Fruit fly (Drosophila melanogaster) whole organism, prepupa: Measurements from ENCODE around the gene D12.

Source experiments
- CG10631 ChIP-seq: fragments of 200-800 bp; sonication (Bioruptor generic); optimal IDR thresholded peaks from 2 replicates; lab custom pipeline; 2016; ENCODE audit warnings: missing biosample characterization, missing genetic modification characterization
- CG11902 ChIP-seq: fragments of 200-800 bp; sonication (Bioruptor generic); optimal IDR thresholded peaks from 3 replicates; lab custom pipeline; 2016; ENCODE audit warnings: missing biosample characterization, missing genetic modification characterization
- CG15336 ChIP-seq: fragments of 200-800 bp; sonication (Bioruptor generic); IDR thresholded peaks from 2 replicates; pipeline ENCODE4 v1.3.6; 2022; ENCODE audit warnings: missing biosample characterization, missing genetic modification characterization
- CG1621 ChIP-seq: fragments of 200-800 bp; sonication (Bioruptor generic); optimal IDR thresholded peaks from 3 replicates; lab custom pipeline; 2018; ENCODE audit warnings: missing biosample characterization, mild to moderate bottlenecking, missing genetic modification characterization
- CG16779 ChIP-seq: fragments of 200-800 bp; sonication (Bioruptor generic); optimal IDR thresholded peaks from 3 replicates; lab custom pipeline; 2017; ENCODE audit warnings: missing biosample characterization, mild to moderate bottlenecking, missing genetic modification characterization
- CG3032 ChIP-seq: fragments of 200-800 bp; optimal IDR thresholded peaks from 2 replicates; lab custom pipeline; 2019; ENCODE audit warnings: missing biosample characterization, mild to moderate bottlenecking, missing genetic modification characterization, moderate library complexity
- CG31627 ChIP-seq: fragments of 200-800 bp; sonication (Bioruptor generic); optimal IDR thresholded peaks from 3 replicates; lab custom pipeline; 2016; ENCODE audit warnings: missing biosample characterization, missing genetic modification characterization
- CG32006 ChIP-seq: fragments of 200-800 bp; sonication (Bioruptor generic); optimal IDR thresholded peaks from 3 replicates; lab custom pipeline; 2017; ENCODE audit warnings: missing biosample characterization, mild to moderate bottlenecking, missing genetic modification characterization
- CG34406 ChIP-seq: fragments of 200-800 bp; sonication (Bioruptor generic); optimal IDR thresholded peaks from 3 replicates; lab custom pipeline; 2016; ENCODE audit warnings: missing biosample characterization, missing genetic modification characterization
- CG4318 ChIP-seq: fragments of 200-800 bp; sonication (Bioruptor generic); optimal IDR thresholded peaks from 3 replicates; lab custom pipeline; 2017; ENCODE audit warnings: missing biosample characterization, mild to moderate bottlenecking, missing genetic modification characterization
- CG6163 ChIP-seq: fragments of 200-800 bp; sonication (Bioruptor generic); IDR thresholded peaks from 3 replicates; pipeline ENCODE4 v1.3.6; 2022; ENCODE audit warnings: missing biosample characterization, missing genetic modification characterization
- CG6792 ChIP-seq: fragments of 200-800 bp; sonication (Bioruptor generic); optimal IDR thresholded peaks from 3 replicates; lab custom pipeline; 2016; ENCODE audit warnings: missing biosample characterization, missing genetic modification characterization
- CG6808 ChIP-seq: fragments of 200-800 bp; sonication (Bioruptor generic); optimal IDR thresholded peaks from 3 replicates; lab custom pipeline; 2017; ENCODE audit warnings: missing biosample characterization, missing genetic modification characterization, mild to moderate bottlenecking, moderate library complexity, missing genetic modification reagents
- CG7368 ChIP-seq: fragments of 200-800 bp; sonication (Bioruptor generic); optimal IDR thresholded peaks from 3 replicates; lab custom pipeline; 2016; ENCODE audit warnings: missing biosample characterization, missing genetic modification characterization
- CG8319 ChIP-seq: fragments of 200-800 bp; sonication (Bioruptor generic); optimal IDR thresholded peaks from 3 replicates; lab custom pipeline; 2016; ENCODE audit warnings: missing biosample characterization, missing genetic modification characterization
- CG8632 ChIP-seq: fragments of 200-800 bp; sonication (Bioruptor generic); optimal IDR thresholded peaks from 3 replicates; lab custom pipeline; 2016; ENCODE audit warnings: missing biosample characterization, missing genetic modification characterization
- CG9139 ChIP-seq: fragments of 200-800 bp; sonication (Bioruptor generic); optimal IDR thresholded peaks from 3 replicates; lab custom pipeline; 2017; ENCODE audit warnings: missing biosample characterization, mild to moderate bottlenecking, missing genetic modification characterization
- Eip93F ChIP-seq: fragments of 200-800 bp; sonication (Bioruptor generic); optimal IDR thresholded peaks from 2 replicates; lab custom pipeline; 2016; ENCODE audit warnings: missing biosample characterization, mild to moderate bottlenecking, missing genetic modification characterization
- Ets21C ChIP-seq: fragments of 200-800 bp; sonication (Bioruptor generic); optimal IDR thresholded peaks from 3 replicates; lab custom pipeline; 2016; ENCODE audit warnings: missing biosample characterization, missing genetic modification characterization
- Gug ChIP-seq: fragments of 200-800 bp; sonication (Bioruptor generic); IDR thresholded peaks from 2 replicates; pipeline ENCODE4 v1.3.6; 2022; ENCODE audit warnings: missing biosample characterization, missing genetic modification characterization
- Hr39 ChIP-seq: fragments of 200-800 bp; sonication (Bioruptor generic); optimal IDR thresholded peaks from 2 replicates; lab custom pipeline; 2016; ENCODE audit warnings: missing biosample characterization, missing genetic modification characterization
- Hr4 ChIP-seq: fragments of 200-800 bp; sonication (Bioruptor generic); optimal IDR thresholded peaks from 3 replicates; lab custom pipeline; 2016; ENCODE audit warnings: missing biosample characterization, missing genetic modification characterization
- OdsH ChIP-seq: fragments of 200-800 bp; sonication (Bioruptor generic); optimal IDR thresholded peaks from 3 replicates; lab custom pipeline; 2016; ENCODE audit warnings: missing biosample characterization, missing genetic modification characterization
- Smox ChIP-seq: fragments of 200-800 bp; sonication (Bioruptor generic); optimal IDR thresholded peaks from 3 replicates; lab custom pipeline; 2016; ENCODE audit warnings: missing biosample characterization, missing genetic modification characterization
- Sox102F ChIP-seq: fragments of 200-800 bp; sonication (Bioruptor generic); optimal IDR thresholded peaks from 2 replicates; lab custom pipeline; 2016; ENCODE audit warnings: missing biosample characterization, mild to moderate bottlenecking, missing genetic modification characterization
- Sox14 ChIP-seq: fragments of 200-800 bp; sonication (Bioruptor generic); optimal IDR thresholded peaks from 3 replicates; lab custom pipeline; 2016; ENCODE audit warnings: missing biosample characterization, missing genetic modification characterization
- Sox15 ChIP-seq: fragments of 200-800 bp; sonication (Bioruptor generic); optimal IDR thresholded peaks from 3 replicates; lab custom pipeline; 2016; ENCODE audit warnings: missing biosample characterization, missing genetic modification characterization
- achi ChIP-seq: fragments of 200-800 bp; sonication (Bioruptor generic); optimal IDR thresholded peaks from 3 replicates; lab custom pipeline; 2016; ENCODE audit warnings: missing biosample characterization, missing genetic modification characterization
- acj6 ChIP-seq: fragments of 200-800 bp; sonication (Bioruptor generic); optimal IDR thresholded peaks from 3 replicates; lab custom pipeline; 2016; ENCODE audit warnings: missing biosample characterization, missing genetic modification characterization
- cyc ChIP-seq: fragments of 200-800 bp; sonication (Bioruptor generic); optimal IDR thresholded peaks from 3 replicates; lab custom pipeline; 2016; ENCODE audit warnings: missing biosample characterization, missing genetic modification characterization
- dac ChIP-seq: fragments of 200-800 bp; sonication (Bioruptor generic); optimal IDR thresholded peaks from 2 replicates; lab custom pipeline; 2017; ENCODE audit warnings: missing biosample characterization, mild to moderate bottlenecking, missing genetic modification characterization
- dsx ChIP-seq: fragments of 200-800 bp; optimal IDR thresholded peaks from 3 replicates; lab custom pipeline; 2019; ENCODE audit warnings: missing biosample characterization, mild to moderate bottlenecking, missing genetic modification characterization, moderate library complexity; ENCODE audit not compliant: poor library complexity, severe bottlenecking
- esn ChIP-seq: fragments of 200-800 bp; sonication (Bioruptor generic); optimal IDR thresholded peaks from 2 replicates; lab custom pipeline; 2016; ENCODE audit warnings: missing biosample characterization, mild to moderate bottlenecking, missing genetic modification characterization, moderate library complexity
- fd59A ChIP-seq: fragments of 200-800 bp; sonication (Bioruptor generic); optimal IDR thresholded peaks from 2 replicates; lab custom pipeline; 2017; ENCODE audit warnings: missing biosample characterization, mild to moderate bottlenecking, missing genetic modification characterization, missing genetic modification reagents
- fkh ChIP-seq: fragments of 200-800 bp; sonication (Bioruptor generic); optimal IDR thresholded peaks from 3 replicates; lab custom pipeline; 2017; ENCODE audit warnings: missing biosample characterization, mild to moderate bottlenecking, missing genetic modification characterization, moderate library complexity
- lz ChIP-seq: fragments of 200-800 bp; sonication (Bioruptor generic); optimal IDR thresholded peaks from 3 replicates; lab custom pipeline; 2016; ENCODE audit warnings: missing biosample characterization, missing genetic modification characterization
- net ChIP-seq: fragments of 200-800 bp; sonication (Bioruptor generic); optimal IDR thresholded peaks from 3 replicates; lab custom pipeline; 2016; ENCODE audit warnings: missing biosample characterization, missing genetic modification characterization
- pdm3 ChIP-seq: fragments of 200-800 bp; sonication (Bioruptor generic); optimal IDR thresholded peaks from 3 replicates; lab custom pipeline; 2016; ENCODE audit warnings: missing biosample characterization, missing genetic modification characterization
- salr ChIP-seq, 2 experiments: fragments of 200-800 bp; sonication (Bioruptor generic); optimal IDR thresholded peaks; 3 replicates each; lab custom pipeline; 2016 to 2018; ENCODE audit warnings: missing biosample characterization in 2 of 2, missing genetic modification characterization in 2 of 2, mild to moderate bottlenecking in 1 of 2
- spab ChIP-seq: fragments of 200-800 bp; sonication (Bioruptor generic); optimal IDR thresholded peaks from 2 replicates; lab custom pipeline; 2017; ENCODE audit warnings: missing biosample characterization, mild to moderate bottlenecking, missing genetic modification characterization, missing genetic modification reagents
- ss ChIP-seq, 2 experiments: fragments of 200-800 bp; sonication (Bioruptor generic); optimal IDR thresholded peaks; 2 replicates in 1 of 2; 3 replicates in 1 of 2; lab custom pipeline; 2017 to 2018; ENCODE audit warnings: mild to moderate bottlenecking in 2 of 2, missing biosample characterization in 2 of 2, missing genetic modification characterization in 2 of 2, moderate library complexity in 1 of 2
- svp ChIP-seq: fragments of 200-800 bp; sonication (Bioruptor generic); peaks from one replicate; lab custom pipeline; 2016; ENCODE audit warnings: missing biosample characterization, missing genetic modification characterization
- topi ChIP-seq: fragments of 200-800 bp; sonication (Bioruptor generic); optimal IDR thresholded peaks from 3 replicates; lab custom pipeline; 2016; ENCODE audit warnings: missing biosample characterization, missing genetic modification characterization
- vri ChIP-seq: fragments of 200-800 bp; sonication (Bioruptor generic); optimal IDR thresholded peaks from 3 replicates; lab custom pipeline; 2016; ENCODE audit warnings: missing biosample characterization, mild to moderate bottlenecking, missing genetic modification characterization

D12 gene

dm6 chr2L:8464107-8464582 lies 27.0 kb upstream of the D12 start, which contains the start of gene prg (continued):
- TF ChIP-seq Sox15, result no peak
- TF ChIP-seq OdsH (GFP tag; lab: Kevin White, UChicago), result peak; percentile 64
- peak; percentile 51 for TF ChIP-seq CG6792 (GFP tag; lab: Kevin White, UChicago)
- peak; percentile 90 for TF ChIP-seq svp (GFP tag; lab: Kevin White, UChicago)
- TF ChIP-seq ss (GFP tag; optimal IDR thresholded peaks at IDR 0.05; lab: Kevin White, UChicago), result peak; percentile 7 to 54
- peak; percentile 75 for TF ChIP-seq fkh
- TF ChIP-seq acj6 (GFP tag; lab: Kevin White, UChicago), result peak; percentile 48
- TF ChIP-seq CG10631 (GFP tag; lab: Kevin White, UChicago), result peak; percentile 53
- peak; percentile 54 for TF ChIP-seq CG32006 (GFP tag; lab: Kevin White, UChicago)
- peak; percentile 75 for TF ChIP-seq topi
- peak; percentile 2 for TF ChIP-seq CG1621 (tag; lab: Kevin White, UChicago)
- peak; percentile 9 for TF ChIP-seq CG16779 (tag; lab: Kevin White, UChicago)
- no peak for TF ChIP-seq spab (GFP tag; lab: Kevin White, UChicago)
- TF ChIP-seq Sox14 (GFP tag; lab: Kevin White, UChicago), result peak; percentile 70
- TF ChIP-seq achi (GFP tag; lab: Kevin White, UChicago), result peak; percentile 51
- peak in 1 of 2 experiments; percentile 2 for TF ChIP-seq salr (GFP tag; optimal IDR thresholded peaks at IDR 0.05; lab: Kevin White, UChicago)
- peak; percentile 17 for TF ChIP-seq CG7368 (GFP tag; lab: Kevin White, UChicago)
- TF ChIP-seq fd59A, result no peak
- TF ChIP-seq CG4318 (GFP tag; lab: Kevin White, UChicago), result peak; percentile 51
- peak; percentile 77 for TF ChIP-seq Hr4 (GFP tag; lab: Kevin White, UChicago)
- TF ChIP-seq CG31627 (GFP tag; lab: Kevin White, UChicago), result peak; percentile 63

DNA sequence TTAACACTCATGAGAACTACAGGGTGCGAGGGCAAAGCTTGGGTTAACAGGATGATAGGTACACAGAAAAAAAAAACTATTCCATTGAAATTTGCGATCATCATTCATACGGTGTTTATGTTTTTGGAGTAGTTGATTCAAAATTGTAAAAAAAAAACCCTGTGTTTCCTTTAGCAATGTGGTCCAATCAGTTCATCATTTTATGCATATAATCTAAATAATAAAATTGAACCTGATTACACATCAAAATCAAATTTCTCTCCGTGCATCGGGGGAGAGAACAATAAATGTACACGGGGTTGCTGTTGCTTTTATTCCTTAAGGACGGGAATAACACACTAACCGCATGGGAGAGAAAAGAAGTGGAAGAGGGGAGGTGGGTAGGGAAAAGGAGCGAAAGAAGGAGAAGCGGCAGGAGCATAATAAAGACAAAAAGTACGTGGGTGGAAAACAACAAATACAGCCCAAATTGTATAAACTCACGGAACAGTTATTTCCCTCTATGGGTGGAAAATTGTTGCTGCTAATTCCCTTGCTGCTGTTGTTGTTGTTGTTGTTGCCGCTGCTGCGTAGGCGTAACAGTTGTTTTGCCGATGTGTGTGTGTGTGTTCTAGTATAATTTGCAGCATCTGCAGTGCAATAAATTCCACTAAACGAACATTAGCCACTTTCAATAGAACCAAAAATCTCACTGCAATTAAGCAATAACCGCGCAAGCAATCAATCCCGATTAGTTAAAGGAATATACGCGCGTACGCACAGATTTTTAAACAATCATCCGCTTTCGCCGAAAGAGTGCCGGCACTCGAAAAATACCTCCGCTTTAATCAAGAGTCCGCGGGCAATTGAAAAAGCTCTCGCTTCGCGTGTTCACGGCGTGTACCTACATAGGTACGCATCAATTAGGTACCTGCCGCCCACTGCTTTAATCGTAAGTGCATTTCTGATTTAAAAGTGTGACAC lies 26.3 kb upstream of the D12 start, which contains the start of gene Agpat2:
Agpat2 (minus strand) TSS at position 851 of the 963 bp plus-strand sequence.
- TF ChIP-seq fkh (peak; percentile 6), cyc (GFP tag; lab: Kevin White, UChicago) (peak; percentile 80), pdm3 (GFP tag; lab: Kevin White, UChicago) (peak; percentile 67), esn (GFP tag; lab: Kevin White, UChicago) (peak; percentile 82), Smox (GFP tag; lab: Kevin White, UChicago) (peak; percentile 76), CG6792 (GFP tag; lab: Kevin White, UChicago) (peak; percentile 65), dsx (GFP tag; lab: Kevin White, UChicago) (peak; percentile 27), Gug (GFP tag; lab: Robert Waterston, UW) (no peak), dac (GFP tag; lab: Kevin White, UChicago) (no peak), CG3032 (tag; lab: Kevin White, UChicago) (peak; percentile 51), CG15336 (GFP tag; lab: Robert Waterston, UW) (0 out of 2 replicates have a peak, but pooled peaks have one; percentile 26), acj6 (GFP tag; lab: Kevin White, UChicago) (peak; percentile 64), CG34406 (GFP tag; lab: Kevin White, UChicago) (peak; percentile 64), vri (GFP tag; lab: Kevin White, UChicago) (peak; percentile 68), Sox14 (GFP tag; lab: Kevin White, UChicago) (peak; percentile 69), CG11902 (GFP tag; lab: Kevin White, UChicago) (peak; percentile 48), Hr39 (peak; percentile 79), Sox102F (GFP tag; lab: Kevin White, UChicago) (peak; percentile 71), CG6163 (GFP tag; lab: Robert Waterston, UW) (peak; percentile 73), CG16779 (tag; lab: Kevin White, UChicago) (no peak), CG1621 (tag; lab: Kevin White, UChicago) (peak; percentile 48), CG10631 (GFP tag; lab: Kevin White, UChicago) (peak; percentile 59), fd59A (no peak), ss (GFP tag; optimal IDR thresholded peaks at IDR 0.05; lab: Kevin White, UChicago) (peak; percentile 37 to 51), net (GFP tag; lab: Kevin White, UChicago) (peak; percentile 48), Eip93F (GFP tag; lab: Kevin White, UChicago) (peak; percentile 20), CG8319 (GFP tag; lab: Kevin White, UChicago) (peak; percentile 30), topi (peak; percentile 79), CG9139 (GFP tag; lab: Kevin White, UChicago) (no peak), CG6808 (GFP tag; lab: Kevin White, UChicago) (peak; percentile 45), spab (GFP tag; lab: Kevin White, UChicago) (peak; percentile 57), Ets21C (peak; percentile 63), Hr4 (GFP tag; lab: Kevin White, UChicago) (peak; percentile 58), CG8632 (GFP tag; lab: Kevin White, UChicago) (peak; percentile 59), achi (GFP tag; lab: Kevin White, UChicago) (peak; percentile 59), lz (GFP tag; lab: Kevin White, UChicago) (peak; percentile 75), Sox15 (peak; percentile 28), CG7368 (GFP tag; lab: Kevin White, UChicago) (peak; percentile 64)
